Worm (Caenorhabditis elegans) whole organism, midembryonic: ENCODE data around the gene nas-13.

ENCODE experiments used
- T22C8.4 ChIP-seq: fragments of 200-800 bp; sonication (Bioruptor generic); IDR thresholded peaks from 2 replicates; pipeline ENCODE4 v1.3.6; 2022; ENCODE audit warnings: missing genetic modification characterization, missing compliant biosample characterization
- cog-1 ChIP-seq: sonication (generic microtip); optimal IDR thresholded peaks from 2 replicates; lab custom pipeline; 2016; ENCODE audit warnings: missing genetic modification characterization, missing compliant biosample characterization
- flt-1 ChIP-seq: fragments of 200-800 bp; sonication (Bioruptor generic); IDR thresholded peaks from 2 replicates; pipeline ENCODE4 v1.3.6; 2022; ENCODE audit warnings: missing genetic modification characterization, missing compliant biosample characterization
- klf-2 ChIP-seq: fragments of 200-800 bp; sonication (Bioruptor generic); conservative IDR thresholded peaks from 2 replicates; pipeline ENCODE4 v1.3.6; 2022; ENCODE audit warnings: missing genetic modification reagents, missing genetic modification characterization, missing compliant biosample characterization
- med-1 ChIP-seq: sonication (generic microtip); optimal IDR thresholded peaks from 2 replicates; lab custom pipeline; 2017; ENCODE audit warnings: missing genetic modification characterization, mild to moderate bottlenecking, missing compliant biosample characterization, antibody characterized with exemption, missing genetic modification reagents; ENCODE audit not compliant: insufficient read depth
- ref-1 ChIP-seq: fragments of 200-800 bp; sonication (Bioruptor generic); conservative IDR thresholded peaks from 2 replicates; pipeline ENCODE4 v1.3.6; 2022; ENCODE audit warnings: missing genetic modification reagents, missing genetic modification characterization, missing compliant biosample characterization
- tab-1 ChIP-seq: fragments of 200-800 bp; sonication (Bioruptor generic); IDR thresholded peaks from 2 replicates; pipeline ENCODE4 v1.3.6; 2022; ENCODE audit warnings: missing genetic modification characterization, missing compliant biosample characterization
- ztf-23 ChIP-seq: fragments of 200-800 bp; sonication (Bioruptor generic); IDR thresholded peaks from 2 replicates; pipeline ENCODE4 v1.3.6; 2022; ENCODE audit warnings: missing genetic modification reagents, missing genetic modification characterization, missing compliant biosample characterization
- ztf-29 ChIP-seq: fragments of 200-800 bp; sonication (Bioruptor generic); IDR thresholded peaks from 2 replicates; pipeline ENCODE4 v1.3.6; 2022; ENCODE audit warnings: missing genetic modification reagents, missing genetic modification characterization, missing compliant biosample characterization

The nas-13 gene

DNA sequence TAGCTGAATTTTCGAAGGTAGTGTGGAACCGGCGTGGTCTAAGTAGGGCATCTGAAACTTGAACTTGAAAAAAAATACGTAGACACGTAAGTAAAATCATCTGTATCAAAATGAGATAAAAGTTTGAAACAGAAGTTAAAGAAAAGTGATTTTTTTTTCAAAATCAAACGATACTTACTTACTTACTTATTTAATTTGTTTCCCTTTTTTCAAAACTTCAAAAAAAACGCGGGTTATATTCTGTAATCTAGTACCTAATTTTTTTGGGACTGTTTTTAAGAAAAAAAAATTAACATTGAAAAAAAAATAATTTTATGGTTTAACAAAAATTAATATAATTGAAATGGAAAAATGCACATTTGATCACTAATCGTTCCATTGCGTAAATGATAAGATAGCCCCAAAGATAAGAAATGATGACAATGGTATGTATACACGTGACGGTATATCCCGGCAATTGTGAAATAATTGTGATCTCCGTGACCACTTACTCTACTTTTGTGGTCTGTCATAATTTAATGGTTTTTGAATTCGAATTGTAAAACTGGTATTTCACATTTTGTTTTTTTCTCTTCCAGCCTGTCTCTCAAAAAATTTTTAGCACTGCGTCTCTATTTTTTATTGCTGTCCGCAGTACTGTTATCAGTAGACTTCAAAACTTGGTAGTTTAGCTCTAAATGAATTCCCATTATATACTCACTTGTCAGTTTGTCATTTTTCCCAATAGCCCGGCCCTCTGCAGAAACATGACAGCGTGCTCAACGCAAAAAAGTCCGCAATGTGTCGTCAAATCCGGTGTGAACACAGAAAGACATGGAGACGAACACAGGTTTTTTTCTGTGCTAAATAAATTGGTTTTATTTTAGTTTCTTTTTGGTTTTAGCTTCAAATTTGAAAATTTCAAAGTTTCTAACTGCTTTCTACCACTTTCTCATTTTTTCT, 13.0 kb upstream of the nas-13 start, which contains the start of gene mocs-1:
mocs-1 (minus strand) TSS at position 51 of the 942 bp plus-strand sequence.
- no peak for TF ChIP-seq klf-2 (GFP tag; lab: Robert Waterston, UW)
- no peak for TF ChIP-seq cog-1 (tag; lab: Kevin White, UChicago)
- TF ChIP-seq ztf-29: no peak
- no peak for TF ChIP-seq ztf-23 (GFP tag; lab: Robert Waterston, UW)
- TF ChIP-seq T22C8.4 (GFP tag; lab: Robert Waterston, UW): no peak
- TF ChIP-seq ref-1: no peak
- TF ChIP-seq tab-1 (GFP tag; lab: Robert Waterston, UW): no peak
- TF ChIP-seq flt-1: no peak
- no peak for TF ChIP-seq med-1 (GFP tag; lab: Kevin White, UChicago)

DNA sequence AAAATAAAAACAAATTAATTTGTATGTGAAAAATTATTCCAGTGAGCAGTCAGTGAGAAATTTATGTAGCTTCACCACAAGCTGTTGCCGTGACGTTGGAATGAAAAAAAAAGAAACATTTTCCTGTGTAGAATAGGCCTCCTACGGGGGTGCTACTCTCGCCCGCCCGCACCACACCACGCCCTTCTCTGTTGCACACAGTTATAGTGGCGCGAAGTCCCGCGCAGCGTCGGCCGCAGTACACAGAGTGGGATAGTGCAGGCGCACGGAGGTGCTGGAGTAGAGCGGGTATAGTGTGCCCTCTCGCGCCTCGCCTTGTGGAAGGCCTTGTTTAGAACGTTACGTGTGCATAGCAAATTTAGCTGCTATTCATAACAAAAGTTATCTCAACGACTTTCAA, 10.7 kb upstream of the nas-13 start:
- no peak for TF ChIP-seq T22C8.4 (GFP tag; lab: Robert Waterston, UW)
- no peak for TF ChIP-seq klf-2 (GFP tag; lab: Robert Waterston, UW)
- no peak for TF ChIP-seq ztf-23 (GFP tag; lab: Robert Waterston, UW)
- no peak for TF ChIP-seq ztf-29
- no peak for TF ChIP-seq flt-1
- no peak for TF ChIP-seq med-1 (GFP tag; lab: Kevin White, UChicago)

DNA sequence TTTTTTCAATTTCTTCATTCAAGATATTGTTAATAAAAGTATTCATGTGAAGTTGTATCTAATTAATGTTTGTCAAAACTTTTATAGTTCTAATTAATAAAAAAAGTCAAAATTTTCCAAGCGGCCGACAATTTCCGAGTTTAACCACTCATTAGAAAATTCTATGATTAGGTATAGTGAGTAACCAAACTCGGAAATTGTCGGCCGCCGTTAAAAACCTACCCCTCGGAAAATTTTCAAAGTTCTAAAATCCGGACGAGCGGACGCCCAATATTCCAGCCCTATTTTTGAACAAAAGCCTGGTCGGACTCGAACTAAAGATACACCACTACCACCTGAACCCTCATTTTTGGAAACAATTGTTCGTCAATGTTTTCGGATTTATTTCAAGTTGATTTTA, 6.9 kb upstream of the nas-13 start:
- no peak for TF ChIP-seq flt-1
- no peak for TF ChIP-seq ztf-29
- no peak for TF ChIP-seq cog-1 (tag; lab: Kevin White, UChicago)
- no peak for TF ChIP-seq med-1 (GFP tag; lab: Kevin White, UChicago)
- no peak for TF ChIP-seq tab-1 (GFP tag; lab: Robert Waterston, UW)
- TF ChIP-seq ref-1: no peak
- no peak for TF ChIP-seq T22C8.4 (GFP tag; lab: Robert Waterston, UW)
- no peak for TF ChIP-seq klf-2 (GFP tag; lab: Robert Waterston, UW)
- TF ChIP-seq ztf-23 (GFP tag; lab: Robert Waterston, UW): no peak

DNA sequence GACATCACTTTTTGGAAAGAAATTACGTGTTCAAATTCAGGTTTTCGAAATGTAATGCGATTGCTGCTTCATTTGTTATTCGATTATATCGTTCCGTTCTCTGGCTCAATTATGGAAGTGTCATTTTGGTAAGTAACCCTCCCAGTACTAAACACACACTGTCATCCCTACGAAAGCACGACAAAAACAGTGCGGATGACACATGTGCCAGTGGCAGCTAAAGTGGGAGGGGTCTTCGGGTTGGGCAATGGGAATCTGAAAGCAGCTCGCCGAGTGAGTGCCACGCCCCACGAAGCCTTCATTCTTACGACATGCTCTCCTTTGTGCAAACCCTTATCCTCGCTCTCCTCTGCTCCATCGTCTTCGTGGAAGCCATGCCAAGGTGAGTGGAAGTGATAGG, 5.4 kb upstream of the nas-13 start, which contains the start of gene flp-32:
flp-32 (plus strand) TSS at position 301 of the 400 bp plus-strand sequence.
- TF ChIP-seq klf-2 (GFP tag; lab: Robert Waterston, UW) (no peak), ref-1 (no peak), tab-1 (GFP tag; lab: Robert Waterston, UW) (no peak)

DNA sequence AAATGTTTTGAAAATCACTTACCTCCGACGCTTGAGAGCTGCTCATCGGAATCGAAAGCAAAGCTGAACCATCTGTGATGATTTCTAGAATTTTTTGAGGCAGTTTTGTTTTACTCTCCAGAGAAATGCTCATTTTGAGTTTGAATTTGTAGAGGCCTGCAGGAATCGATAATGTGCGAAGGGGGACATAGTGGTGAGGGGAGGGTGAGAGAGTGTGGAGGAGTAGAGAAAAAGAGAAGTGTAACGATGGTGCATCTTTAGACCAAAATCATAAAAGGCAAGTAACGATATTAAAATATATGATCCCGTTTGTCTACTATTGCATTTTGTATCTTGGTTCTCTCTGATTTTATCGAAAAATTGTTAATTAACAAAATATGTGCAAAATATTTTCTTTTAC, 2.9 kb upstream of the nas-13 start, which contains the start of gene blos-8:
blos-8 (minus strand) TSS at position 216 of the 400 bp plus-strand sequence.
- TF ChIP-seq ref-1 (no peak), med-1 (GFP tag; lab: Kevin White, UChicago) (no peak), cog-1 (tag; lab: Kevin White, UChicago) (no peak), ztf-23 (GFP tag; lab: Robert Waterston, UW) (no peak), T22C8.4 (GFP tag; lab: Robert Waterston, UW) (peak; percentile 64; the same call in 1 of the 2 replicates)

DNA sequence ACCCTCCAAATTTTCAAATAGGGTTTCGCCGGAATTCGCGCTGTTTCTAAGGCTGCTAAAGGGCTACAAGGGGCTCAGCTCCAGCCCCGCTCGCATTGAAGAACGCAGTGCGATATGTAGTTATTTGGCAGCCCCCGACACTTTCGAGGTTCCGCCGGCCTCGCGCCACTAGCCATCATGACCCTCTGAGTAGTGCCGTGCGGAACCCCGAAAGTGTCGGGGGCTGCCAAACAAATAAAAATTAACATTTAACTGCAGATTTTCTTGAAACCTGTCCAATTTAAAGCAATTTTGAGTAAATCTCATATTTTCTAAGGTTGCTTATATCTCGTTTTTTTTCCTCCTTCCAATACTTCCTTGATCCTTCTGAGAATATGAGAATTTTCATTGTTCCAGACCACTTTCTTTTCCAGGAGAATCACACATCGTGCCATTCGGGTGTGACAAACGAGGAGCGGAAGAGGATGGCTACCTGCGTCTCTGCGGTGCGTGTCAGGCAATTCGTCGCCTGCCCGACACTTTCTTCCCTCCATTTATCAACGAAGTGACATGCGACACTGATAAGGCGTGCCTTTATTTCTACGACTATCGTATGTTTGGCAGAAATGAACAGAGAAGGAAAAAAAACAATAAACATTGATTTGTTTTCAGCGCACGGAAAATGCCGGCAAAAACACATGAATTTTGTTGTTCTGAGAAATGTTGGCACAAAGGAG, 4.2 kb downstream of the nas-13 start:
- TF ChIP-seq flt-1: no peak
- TF ChIP-seq klf-2 (GFP tag; lab: Robert Waterston, UW): no peak
- no peak for TF ChIP-seq T22C8.4 (GFP tag; lab: Robert Waterston, UW)
- no peak for TF ChIP-seq ztf-29
- no peak for TF ChIP-seq med-1 (GFP tag; lab: Kevin White, UChicago)
- no peak for TF ChIP-seq ztf-23 (GFP tag; lab: Robert Waterston, UW)
- no peak for TF ChIP-seq ref-1
- TF ChIP-seq cog-1 (tag; lab: Kevin White, UChicago): no peak
- TF ChIP-seq tab-1 (GFP tag; lab: Robert Waterston, UW): no peak

DNA sequence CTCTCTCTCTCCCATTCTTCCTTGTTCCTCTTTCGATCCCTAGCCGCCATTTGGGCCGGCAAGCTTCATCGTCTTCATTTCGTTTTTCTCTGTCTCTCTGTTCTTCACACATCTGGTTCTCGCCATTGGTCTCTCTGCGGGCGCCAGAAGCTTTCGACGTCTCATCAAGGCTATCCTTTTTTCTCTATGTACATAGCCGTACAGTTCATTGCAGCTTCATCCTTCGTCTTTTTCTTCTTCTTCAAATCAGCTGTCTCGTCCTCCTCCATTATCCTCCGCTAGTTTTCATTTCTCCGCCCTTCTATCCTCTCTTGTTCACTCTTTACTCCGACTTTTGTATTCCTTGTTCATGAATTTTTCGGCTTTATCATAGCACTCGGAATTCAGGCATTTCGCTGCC, 7.4 kb downstream of the nas-13 start, which contains the start of gene F39D8.3:
F39D8.3 (plus strand) TSS at position 301 of the 400 bp plus-strand sequence.
- no peak for TF ChIP-seq cog-1 (tag; lab: Kevin White, UChicago)

DNA sequence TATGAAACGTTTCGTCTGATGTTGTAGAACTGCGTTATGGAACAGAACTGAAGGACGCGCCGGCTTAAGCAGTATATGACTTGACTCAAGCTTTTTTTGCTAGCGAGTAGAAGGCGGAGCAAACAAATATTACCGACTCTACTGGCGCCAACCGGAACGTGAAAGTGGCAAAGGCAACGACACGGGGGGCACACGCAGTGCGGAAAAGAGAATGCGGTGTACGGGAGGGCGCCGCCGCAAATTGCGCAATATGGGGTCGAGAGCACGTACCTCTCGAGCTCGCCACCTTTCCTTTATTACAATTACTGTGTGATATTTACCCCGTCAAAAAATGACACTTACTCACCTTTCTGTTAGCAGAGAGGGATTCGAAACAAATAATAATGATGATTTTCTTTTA, 12.8 kb downstream of the nas-13 start, which contains the start of gene pqn-36:
pqn-36 (minus strand) TSS at position 268 of the 400 bp plus-strand sequence.
- TF ChIP-seq ref-1: no peak
- no peak for TF ChIP-seq med-1 (GFP tag; lab: Kevin White, UChicago)
- TF ChIP-seq cog-1 (tag; lab: Kevin White, UChicago): no peak
- no peak for TF ChIP-seq ztf-29
- TF ChIP-seq ztf-23 (GFP tag; lab: Robert Waterston, UW): no peak
- TF ChIP-seq klf-2 (GFP tag; lab: Robert Waterston, UW): no peak
- TF ChIP-seq flt-1: no peak

DNA sequence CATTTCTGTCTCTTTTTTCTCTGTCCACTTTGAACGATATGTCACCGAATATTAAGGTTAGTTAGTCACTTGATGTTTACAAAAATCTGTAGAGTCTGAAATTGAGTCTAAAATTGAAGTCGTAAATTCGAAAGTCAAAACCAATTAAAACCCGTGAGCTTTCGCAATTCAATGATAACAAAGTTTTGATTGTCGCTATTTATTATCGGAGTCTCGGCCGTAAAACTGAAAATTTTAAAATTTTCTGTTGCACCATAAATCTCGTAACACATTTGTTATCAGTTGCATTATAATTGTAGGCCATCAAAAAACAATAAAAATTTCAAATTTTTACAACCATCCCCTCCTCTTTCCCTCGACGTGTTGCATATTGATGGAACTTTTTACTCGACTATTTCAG, 19.5 kb downstream of the nas-13 start:
- no peak for TF ChIP-seq flt-1
- no peak for TF ChIP-seq ztf-29
- no peak for TF ChIP-seq T22C8.4 (GFP tag; lab: Robert Waterston, UW)
- TF ChIP-seq ztf-23 (GFP tag; lab: Robert Waterston, UW): no peak
- TF ChIP-seq ref-1: no peak
- no peak for TF ChIP-seq cog-1 (tag; lab: Kevin White, UChicago)
- no peak for TF ChIP-seq med-1 (GFP tag; lab: Kevin White, UChicago)
- no peak for TF ChIP-seq klf-2 (GFP tag; lab: Robert Waterston, UW)
- no peak for TF ChIP-seq tab-1 (GFP tag; lab: Robert Waterston, UW)
